Fruit fly (Drosophila melanogaster): ENCODE data around the gene CG15544.

The CG15544 gene

dm6 chr3R:30800319-30800981, 27.2 kb upstream of the CG15544 start (continued):
- TF ChIP-seq CG13894 (tag; optimal IDR thresholded peaks at IDR 0.05) (peak; percentile 7), fd64A (GFP tag; optimal IDR thresholded peaks at IDR 0.05) (no peak), her (GFP tag; optimal IDR thresholded peaks at IDR 0.05) (no peak), CG14667 (GFP tag; IDR thresholded peaks at IDR 0.05) (no peak), CG3065 (GFP tag; optimal IDR thresholded peaks at IDR 0.05) (no peak), gsb (GFP tag; IDR thresholded peaks at IDR 0.05) (no peak), cwo (GFP tag; optimal IDR thresholded peaks at IDR 0.05) (peak; percentile 2), Taf1 (GFP tag; IDR thresholded peaks at IDR 0.05) (no peak), Elba2 (GFP tag; optimal IDR thresholded peaks at IDR 0.05) (no peak), gcm2 (GFP tag; optimal IDR thresholded peaks at IDR 0.05) (no peak), eve (GFP tag; optimal IDR thresholded peaks at IDR 0.05) (no peak)

DNA sequence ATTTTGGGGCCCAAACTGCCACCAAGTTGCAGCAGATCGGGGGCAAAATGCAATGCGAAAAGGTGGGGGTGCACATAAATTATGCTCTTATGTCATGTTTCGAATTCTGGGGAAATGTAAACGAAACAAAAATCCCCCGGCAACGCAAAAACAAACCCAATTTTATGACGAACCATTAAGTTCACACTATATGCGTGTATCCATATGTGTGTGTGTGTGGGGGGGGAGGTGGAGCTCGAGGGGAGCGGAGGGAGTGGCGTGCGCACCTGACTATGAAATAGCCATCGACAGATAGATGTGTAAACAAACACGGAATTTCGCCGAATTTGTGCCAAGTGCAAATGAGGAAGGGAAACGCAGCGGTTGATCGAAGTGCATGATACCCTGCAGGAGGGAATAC, 26.2 kb upstream of the CG15544 start:
- no peak for TF ChIP-seq Doc3 (GFP tag; IDR thresholded peaks at IDR 0.05; ENCODE audit: partially characterized antibody)
- peak in 1 of 2 experiments; percentile 21 for TF ChIP-seq Pdp1 (GFP tag; optimal IDR thresholded peaks at IDR 0.05)
- 0 out of 2 replicates have a peak, but pooled peaks have one; percentile 14 for TF ChIP-seq wdn (GFP tag; IDR thresholded peaks at IDR 0.05)
- TF ChIP-seq crol (GFP tag; IDR thresholded peaks at IDR 0.05) = peak; percentile 88
- TF ChIP-seq Abd-B (GFP tag; optimal IDR thresholded peaks at IDR 0.05) = peak; percentile 24
- peak; percentile 38 for TF ChIP-seq cg (GFP tag; optimal IDR thresholded peaks at IDR 0.05)
- no peak for TF ChIP-seq CG6272 (GFP tag; IDR thresholded peaks at IDR 0.05)
- 0 out of 3 replicates have a peak, but pooled peaks have one; percentile 41 for TF ChIP-seq ci (GFP tag; IDR thresholded peaks at IDR 0.05)
- peak; percentile 46 for TF ChIP-seq D19B (GFP tag; optimal IDR thresholded peaks at IDR 0.05)
- peak; percentile 54 for TF ChIP-seq Med (GFP tag)
- TF ChIP-seq Dip2 (GFP tag; IDR thresholded peaks at IDR 0.05) = no peak
- no peak for TF ChIP-seq Fer3 (tag; optimal IDR thresholded peaks at IDR 0.05)
- no peak for TF ChIP-seq Nf-YA (GFP tag; IDR thresholded peaks at IDR 0.05)
- no peak for TF ChIP-seq Vsx1 (GFP tag; optimal IDR thresholded peaks at IDR 0.05)
- no peak for TF ChIP-seq CG11560 (tag; IDR thresholded peaks at IDR 0.05)
- TF ChIP-seq mam (GFP tag; optimal IDR thresholded peaks at IDR 0.05) = no peak
- peak; percentile 53 for TF ChIP-seq CG12769 (tag; optimal IDR thresholded peaks at IDR 0.05)
- TF ChIP-seq CG9609 (GFP tag; optimal IDR thresholded peaks at IDR 0.05) = no peak
- no peak for TF ChIP-seq CG9727 (GFP tag; optimal IDR thresholded peaks at IDR 0.05)
- no peak for TF ChIP-seq jumu (GFP tag; optimal IDR thresholded peaks at IDR 0.05)
- 0 out of 4 replicates have a peak, but pooled peaks have one; percentile 48 for TF ChIP-seq chinmo (GFP tag; IDR thresholded peaks at IDR 0.05; ENCODE audit: partially characterized antibody)
- TF ChIP-seq rib (GFP tag; IDR thresholded peaks at IDR 0.05) = peak; percentile 13; the same call in 1 of the 2 replicates
- TF ChIP-seq trem (tag; optimal IDR thresholded peaks at IDR 0.05) = no peak
- no peak for TF ChIP-seq CG10979 (tag; optimal IDR thresholded peaks at IDR 0.05)
- TF ChIP-seq cwo (GFP tag; optimal IDR thresholded peaks at IDR 0.05) = no peak
- no peak for TF ChIP-seq CG2199 (GFP tag; IDR thresholded peaks at IDR 0.05)

DNA sequence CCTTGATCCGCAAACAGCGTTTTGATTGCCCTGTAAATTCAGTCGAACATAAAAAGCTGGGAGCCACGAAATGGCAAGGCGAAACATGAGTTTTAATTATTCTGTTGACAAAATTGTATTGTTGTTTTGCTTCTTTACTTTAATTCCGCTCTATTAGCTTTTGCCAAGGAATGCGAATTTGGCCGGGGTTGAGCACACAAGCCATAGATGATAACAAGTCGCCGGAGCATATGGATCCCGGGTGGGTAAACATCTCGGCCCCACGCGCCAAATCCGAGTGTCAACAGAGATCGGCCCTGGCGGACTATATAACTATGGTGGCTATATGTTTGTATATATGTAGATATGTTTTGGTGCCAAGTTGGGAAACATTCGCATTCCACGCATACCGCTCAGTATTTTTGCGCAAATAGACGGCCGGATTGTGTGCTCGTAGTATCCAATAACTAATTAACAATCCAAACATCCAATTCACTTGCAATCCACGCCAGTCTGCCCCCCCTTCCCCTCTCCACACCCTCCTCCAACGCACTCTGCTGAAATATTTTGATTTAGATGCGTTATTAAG, 25.4 kb upstream of the CG15544 start:
- peak; percentile 70 for TF ChIP-seq CG6765 (GFP tag; optimal IDR thresholded peaks at IDR 0.05)
- peak; percentile 17 for TF ChIP-seq CG12299 (tag; optimal IDR thresholded peaks at IDR 0.05)
- no peak for TF ChIP-seq CG7786 (GFP tag; optimal IDR thresholded peaks at IDR 0.05)
- TF ChIP-seq ranshi (GFP tag; IDR thresholded peaks at IDR 0.05) = no peak
- peak; percentile 72 for TF ChIP-seq sug (tag; optimal IDR thresholded peaks at IDR 0.05)
- TF ChIP-seq hbn (GFP tag; IDR thresholded peaks at IDR 0.05; ENCODE audit: partially characterized antibody) = no peak
- TF ChIP-seq Myb (GFP tag; optimal IDR thresholded peaks at IDR 0.05) = peak; percentile 9
- peak; percentile 41 for TF ChIP-seq vvl (GFP tag; IDR thresholded peaks at IDR 0.05)
- peak; percentile 29 for TF ChIP-seq CG7987 (GFP tag; optimal IDR thresholded peaks at IDR 0.05)
- no peak for TF ChIP-seq tx (GFP tag; optimal IDR thresholded peaks at IDR 0.05)
- no peak for TF ChIP-seq CG7357 (GFP tag; IDR thresholded peaks at IDR 0.05)
- no peak for TF ChIP-seq CG17359 (tag; optimal IDR thresholded peaks at IDR 0.05)
- no peak for TF ChIP-seq CG12942 (GFP tag; optimal IDR thresholded peaks at IDR 0.05)
- TF ChIP-seq CG11247 (GFP tag; IDR thresholded peaks at IDR 0.05) = peak; percentile 21; the same call in 1 of the 2 replicates

All from whole organism, embryonic.